Fruit fly (Drosophila melanogaster): ENCODE data around the gene Crg-1.

The Crg-1 gene

dm6 chrX:3750232-3751075, 42.6 kb upstream of the Crg-1 start:
- TF ChIP-seq Sox14 (GFP tag; optimal IDR thresholded peaks at IDR 0.05) (peak; percentile 89), Smox (GFP tag; optimal IDR thresholded peaks at IDR 0.05) (peak; percentile 46), achi (GFP tag; optimal IDR thresholded peaks at IDR 0.05) (peak; percentile 81), CG11762 (GFP tag; optimal IDR thresholded peaks at IDR 0.05; ENCODE audit: insufficient read depth) (peak; percentile 60), CG6276 (GFP tag; optimal IDR thresholded peaks at IDR 0.05) (peak; percentile 82), svp (GFP tag) (peak; percentile 81), Gug (GFP tag; IDR thresholded peaks at IDR 0.05) (peak; percentile 87), CG31627 (GFP tag; optimal IDR thresholded peaks at IDR 0.05) (peak; percentile 69), CG11902 (GFP tag; optimal IDR thresholded peaks at IDR 0.05) (peak; percentile 58), CG8632 (GFP tag; optimal IDR thresholded peaks at IDR 0.05) (peak; percentile 71), lz (GFP tag; optimal IDR thresholded peaks at IDR 0.05) (peak; percentile 80), Hr4 (GFP tag; optimal IDR thresholded peaks at IDR 0.05) (peak; percentile 87), CG3032 (tag; optimal IDR thresholded peaks at IDR 0.05) (peak; percentile 74), fd59A (GFP tag; optimal IDR thresholded peaks at IDR 0.05) (peak; percentile 77), pdm3 (GFP tag; optimal IDR thresholded peaks at IDR 0.05) (peak; percentile 85), CG7368 (GFP tag; optimal IDR thresholded peaks at IDR 0.05) (peak; percentile 68), CG1621 (tag; optimal IDR thresholded peaks at IDR 0.05) (peak; percentile 63), spab (GFP tag; optimal IDR thresholded peaks at IDR 0.05) (peak; percentile 61), Blimp-1 (GFP tag; optimal IDR thresholded peaks at IDR 0.05) (no peak), Sox102F (GFP tag; optimal IDR thresholded peaks at IDR 0.05) (peak; percentile 51), eg (GFP tag; IDR thresholded peaks at IDR 0.05) (peak; percentile 88), CG8119 (GFP tag; IDR thresholded peaks at IDR 0.05) (peak; percentile 87), dsx (GFP tag; optimal IDR thresholded peaks at IDR 0.05; ENCODE audit: poor library complexity, severe bottlenecking) (peak; percentile 60), CG6808 (GFP tag; optimal IDR thresholded peaks at IDR 0.05) (peak; percentile 78), fd85E (GFP tag; optimal IDR thresholded peaks at IDR 0.05) (peak; percentile 20), CG16779 (tag; optimal IDR thresholded peaks at IDR 0.05) (peak; percentile 48), Hr38 (GFP tag; optimal IDR thresholded peaks at IDR 0.05) (no peak), Eip75B (GFP tag; optimal IDR thresholded peaks at IDR 0.05) (peak; percentile 74), fkh (GFP tag; optimal IDR thresholded peaks at IDR 0.05) (peak; percentile 77), CG4318 (GFP tag; optimal IDR thresholded peaks at IDR 0.05) (peak; percentile 80), Ets96B (tag; optimal IDR thresholded peaks at IDR 0.05) (peak; percentile 80), Lpt (GFP tag; optimal IDR thresholded peaks at IDR 0.05) (peak; percentile 69), CG10669 (GFP tag; optimal IDR thresholded peaks at IDR 0.05) (peak; percentile 81), Ets21C (GFP tag; optimal IDR thresholded peaks at IDR 0.05) (peak; percentile 63), dac (GFP tag; optimal IDR thresholded peaks at IDR 0.05) (peak; percentile 77), CG6854 (GFP tag; optimal IDR thresholded peaks at IDR 0.05) (no peak), Eip93F (GFP tag; optimal IDR thresholded peaks at IDR 0.05) (no peak), CG34406 (GFP tag; optimal IDR thresholded peaks at IDR 0.05) (peak; percentile 69), topi (GFP tag; optimal IDR thresholded peaks at IDR 0.05) (peak; percentile 79), CG3919 (GFP tag; optimal IDR thresholded peaks at IDR 0.05) (peak; percentile 85), Hr39 (GFP tag; optimal IDR thresholded peaks at IDR 0.05) (peak; percentile 77), ss (GFP tag; optimal IDR thresholded peaks at IDR 0.05) (peak; percentile 35 to 51), acj6 (GFP tag; optimal IDR thresholded peaks at IDR 0.05) (peak; percentile 80), cyc (GFP tag; optimal IDR thresholded peaks at IDR 0.05) (peak; percentile 72), Sox15 (GFP tag; optimal IDR thresholded peaks at IDR 0.05) (peak; percentile 62), CG11294 (GFP tag; IDR thresholded peaks at IDR 0.05) (peak; percentile 79), vri (GFP tag; optimal IDR thresholded peaks at IDR 0.05) (peak; percentile 62), salr (GFP tag; optimal IDR thresholded peaks at IDR 0.05) (peak; percentile 69 to 74), OdsH (GFP tag; optimal IDR thresholded peaks at IDR 0.05) (peak; percentile 76), CG8319 (GFP tag; optimal IDR thresholded peaks at IDR 0.05) (peak; percentile 61)
